Worm (Caenorhabditis elegans): ENCODE data around the gene C05B5.1.

Gene C05B5.1

DNA sequence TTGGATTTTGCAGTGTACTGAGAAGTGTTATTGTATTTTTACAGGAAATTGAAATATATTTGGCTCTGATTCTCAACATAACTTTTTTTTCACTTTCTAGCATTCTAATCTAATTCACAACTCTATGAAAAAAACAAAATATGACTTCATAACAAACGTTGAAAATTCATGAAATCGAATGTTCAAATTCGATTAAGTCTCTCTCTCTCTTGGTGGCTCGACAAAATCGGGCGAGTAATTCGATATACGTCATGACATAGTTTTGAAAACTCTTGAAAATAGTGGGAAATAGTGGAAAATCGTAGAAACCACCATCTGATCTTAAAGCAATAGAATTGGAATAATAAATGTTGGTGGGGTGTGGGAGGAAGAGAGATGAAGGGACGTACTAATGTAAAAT lies 29.8 kb upstream of the C05B5.1 start:
- TF ChIP-seq ztf-28 (GFP tag; IDR thresholded peaks at IDR 0.05) = no peak
- no peak for TF ChIP-seq pha-4 (tag; optimal IDR thresholded peaks at IDR 0.05)
- no peak for TF ChIP-seq tbp1 (GFP tag; optimal IDR thresholded peaks at IDR 0.05)
- no peak for TF ChIP-seq snpc-1.3 (tag; optimal IDR thresholded peaks at IDR 0.05; ENCODE audit: insufficient read depth)

DNA sequence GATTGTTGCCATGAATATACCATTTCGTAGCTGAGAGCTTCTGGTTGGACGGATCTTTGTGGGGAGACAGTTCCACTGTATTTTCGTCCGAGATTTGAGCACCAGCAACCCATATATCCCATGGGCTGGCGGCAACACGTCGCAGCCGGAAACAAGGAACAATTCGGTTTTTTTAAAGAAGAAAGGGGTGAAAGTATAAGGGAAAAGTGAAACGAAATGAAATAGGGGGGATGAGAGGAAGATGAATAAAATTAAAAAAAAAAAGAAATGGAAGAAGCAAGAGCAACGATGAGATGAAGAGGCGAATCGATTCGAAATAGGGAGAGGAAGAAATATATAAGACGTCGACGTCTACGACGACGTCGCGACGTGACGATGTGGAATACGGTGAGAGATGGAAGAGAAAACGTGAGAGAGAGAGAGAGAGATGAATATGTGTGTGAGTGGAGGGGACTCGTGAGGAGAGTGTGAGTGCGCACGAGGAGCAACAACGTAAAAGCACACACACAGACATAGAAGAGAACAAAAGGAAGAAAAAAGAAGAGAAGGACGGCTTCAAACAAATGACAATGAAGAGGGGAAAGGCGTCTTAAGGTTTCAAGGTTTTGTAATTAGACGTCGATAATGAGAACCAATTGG lies 28.3 kb upstream of the C05B5.1 start, which contains the start of gene rgs-1:
rgs-1 (minus strand) TSS at position 146 of the 639 bp plus-strand sequence.
- TF ChIP-seq aptf-3 (GFP tag; IDR thresholded peaks at IDR 0.05) (no peak), madf-10 (tag; optimal IDR thresholded peaks at IDR 0.05) (peak; percentile 32)

DNA sequence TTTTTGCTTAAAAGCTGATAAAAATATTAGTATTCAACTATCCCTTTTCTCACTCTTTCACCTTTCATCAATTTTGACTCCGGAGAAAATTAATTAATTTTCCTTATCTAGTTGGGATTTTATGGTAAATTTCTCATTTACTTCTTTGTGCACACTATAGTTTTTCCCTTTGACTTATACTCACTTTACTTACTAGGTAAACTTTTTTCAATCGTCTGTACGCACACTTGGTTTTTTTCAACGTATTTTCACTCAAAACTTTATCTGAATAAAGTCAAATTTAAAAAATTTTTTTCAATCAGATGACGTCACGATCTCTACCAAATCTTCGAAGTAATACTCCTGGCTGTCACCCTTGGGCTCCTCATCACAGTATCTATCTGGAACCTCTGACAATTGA lies 23.9 kb upstream of the C05B5.1 start, which contains the start of gene C05B5.16:
C05B5.16 (plus strand) TSS at position 301 of the 400 bp plus-strand sequence.
- TF ChIP-seq nhr-80 (tag; optimal IDR thresholded peaks at IDR 0.05) (no peak), mes-4 (tag; optimal IDR thresholded peaks at IDR 0.05) (no peak), gei-17 (GFP tag; optimal IDR thresholded peaks at IDR 0.05) (no peak), mel-28 (tag; optimal IDR thresholded peaks at IDR 0.05; ENCODE audit: borderline replicate concordance) (no peak), ama-1 (optimal IDR thresholded peaks at IDR 0.05) (no peak), ama-1 (GFP tag; optimal IDR thresholded peaks at IDR 0.05) (no peak), K12H6.12 (tag; optimal IDR thresholded peaks at IDR 0.05) (no peak), ceh-100 (GFP tag; IDR thresholded peaks at IDR 0.05) (no peak), unc-130 (GFP tag; optimal IDR thresholded peaks at IDR 0.05) (no peak), F55B11.4 (tag; optimal IDR thresholded peaks at IDR 0.05; ENCODE audit: borderline replicate concordance, insufficient read depth) (no peak), F23B12.7 (tag; optimal IDR thresholded peaks at IDR 0.05; ENCODE audit: insufficient read depth) (no peak), sptf-2 (GFP tag; optimal IDR thresholded peaks at IDR 0.05) (no peak), F10E7.11 (tag; optimal IDR thresholded peaks at IDR 0.05) (no peak), lir-1 (GFP tag; conservative IDR thresholded peaks at IDR 0.05) (no peak), unc-62 (GFP tag; optimal IDR thresholded peaks at IDR 0.05) (no peak), egl-18 (GFP tag; IDR thresholded peaks at IDR 0.05) (no peak), chd-7 (tag; optimal IDR thresholded peaks at IDR 0.05) (no peak), nfyb-1 (GFP tag; IDR thresholded peaks at IDR 0.05) (no peak), Y53G8AR.9 (GFP tag; conservative IDR thresholded peaks at IDR 0.05) (no peak)

- TF ChIP-seq nhr-90 (tag; optimal IDR thresholded peaks at IDR 0.05) (no peak), sdz-38 (tag; optimal IDR thresholded peaks at IDR 0.05) (no peak)
Observed at ce11 chrIII:10010117-10010516, 21.9 kb upstream of the C05B5.1 start, which contains the start of gene fbxa-155. fbxa-155 (minus strand) TSS chrIII:10010217.

DNA sequence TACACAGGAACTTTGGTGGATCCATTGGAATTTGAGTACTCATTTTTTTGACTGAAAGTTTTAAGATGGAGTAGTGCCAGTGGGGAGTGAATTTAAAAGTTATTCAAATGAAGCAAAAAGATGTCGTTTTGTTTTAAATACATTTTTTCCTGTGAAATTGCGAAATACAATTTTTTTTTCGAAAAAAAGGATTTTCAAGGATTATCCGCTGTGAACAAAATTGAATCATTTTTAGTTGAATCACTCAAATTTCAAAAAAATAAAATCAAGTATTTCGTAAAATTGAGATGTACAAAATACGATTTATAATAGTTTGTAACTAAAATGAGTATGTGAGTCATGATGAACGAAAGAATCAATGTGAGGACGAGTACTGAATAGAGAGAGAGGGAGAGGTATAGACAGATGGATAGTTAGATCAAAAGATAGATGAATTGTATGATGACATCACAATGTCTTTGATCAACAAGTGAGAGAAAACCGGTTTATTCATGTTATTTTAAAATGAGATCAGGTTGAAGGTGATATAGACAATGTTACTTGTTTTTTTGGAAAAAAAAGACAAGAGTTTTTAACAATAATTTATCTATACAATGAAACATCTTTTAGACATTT lies 18.6 kb upstream of the C05B5.1 start, which contains the start of gene C05B5.8:
C05B5.8 (minus strand) TSS at position 51 of the 615 bp plus-strand sequence.
- TF ChIP-seq hrde-1 (tag; optimal IDR thresholded peaks at IDR 0.05; ENCODE audit: borderline replicate concordance) = no peak
- no peak for TF ChIP-seq F33H1.4 (GFP tag; IDR thresholded peaks at IDR 0.05)

DNA sequence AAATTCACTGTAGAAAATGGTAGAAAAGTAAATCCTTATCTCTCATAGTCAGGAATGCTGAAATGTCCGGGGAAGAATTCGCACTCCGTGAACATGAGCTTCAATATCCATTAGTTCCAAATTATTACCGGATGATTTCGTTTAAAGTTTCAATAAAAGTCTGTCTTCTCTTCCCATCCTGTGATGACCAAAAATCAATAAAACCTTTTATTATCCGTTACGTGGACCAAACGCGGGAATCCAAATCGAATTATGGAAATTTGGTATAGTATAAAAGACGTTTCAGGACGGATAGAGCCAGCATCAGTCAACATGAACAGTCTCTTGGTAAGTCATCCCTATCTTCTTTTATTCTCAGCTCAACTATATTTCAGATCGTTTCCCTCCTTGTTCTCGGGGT lies 16.0 kb upstream of the C05B5.1 start, which contains the start of gene C05B5.11:
C05B5.11 (plus strand) TSS at position 301 of the 400 bp plus-strand sequence.
- TF ChIP-seq hmg-1.2 (GFP tag; IDR thresholded peaks at IDR 0.05) = no peak

Measured in whole organism, young adult.